Worm (Caenorhabditis elegans): Measurements from ENCODE around the gene Y9C2UA.1.

- TF ChIP-seq F13C5.2 (tag; optimal IDR thresholded peaks at IDR 0.05) = no peak
- no peak for TF ChIP-seq tbx-37 (GFP tag; conservative IDR thresholded peaks at IDR 0.05)
- no peak for TF ChIP-seq hmbx-1 (tag; optimal IDR thresholded peaks at IDR 0.05)
Measured at ce11 chrII:9185915-9186314, 46.5 kb downstream of the Y9C2UA.1 start.

Data from whole organism, early embryonic.